Fruit fly (Drosophila melanogaster) whole organism, embryonic: Measurements from ENCODE around the gene CG13138.

Source experiments
- Abd-B ChIP-seq: fragments of 200-800 bp; sonication (Bioruptor generic); optimal IDR thresholded peaks from 2 replicates; lab custom pipeline; 2018; ENCODE audit warnings: missing biosample characterization, mild to moderate bottlenecking, missing genetic modification characterization, moderate library complexity
- CG10267 ChIP-seq: fragments of 200-800 bp; sonication (Bioruptor generic); optimal IDR thresholded peaks from 2 replicates; lab custom pipeline; 2018; ENCODE audit warnings: missing biosample characterization, mild to moderate bottlenecking, missing genetic modification characterization, moderate library complexity
- CG10543 ChIP-seq: fragments of 200-800 bp; sonication (Bioruptor generic); optimal IDR thresholded peaks from 3 replicates; lab custom pipeline; 2017; ENCODE audit warnings: missing biosample characterization, mild to moderate bottlenecking, missing genetic modification characterization, moderate library complexity
- CG11093 ChIP-seq: fragments of 200-800 bp; sonication (Bioruptor generic); IDR thresholded peaks from 3 replicates; pipeline ENCODE4 v1.3.6; 2022; ENCODE audit warnings: missing biosample characterization, missing genetic modification characterization
- CG12155 ChIP-seq: fragments of 200-800 bp; sonication (Bioruptor generic); optimal IDR thresholded peaks from 3 replicates; lab custom pipeline; 2016; ENCODE audit warnings: missing biosample characterization, missing genetic modification characterization
- CG12299 ChIP-seq: fragments of 200-800 bp; sonication (Bioruptor generic); optimal IDR thresholded peaks from 2 replicates; lab custom pipeline; 2018; ENCODE audit warnings: missing biosample characterization, mild to moderate bottlenecking, missing genetic modification characterization
- CG12744 ChIP-seq: fragments of 200-800 bp; sonication (Bioruptor generic); optimal IDR thresholded peaks from 2 replicates; lab custom pipeline; 2016; ENCODE audit warnings: missing biosample characterization, missing genetic modification characterization
- CG14441 ChIP-seq: fragments of 200-800 bp; sonication (Bioruptor generic); IDR thresholded peaks from 2 replicates; pipeline ENCODE4 v1.3.6; 2022; ENCODE audit warnings: missing biosample characterization, missing genetic modification characterization
- CG14860 ChIP-seq: fragments of 200-800 bp; sonication (Bioruptor generic); IDR thresholded peaks from 3 replicates; pipeline ENCODE4 v1.3.6; 2022; ENCODE audit warnings: missing biosample characterization, missing genetic modification characterization; ENCODE audit not compliant: partially characterized antibody
- CG16779 ChIP-seq: fragments of 200-800 bp; sonication (Bioruptor generic); IDR thresholded peaks from 2 replicates; pipeline ENCODE4 v1.3.6; 2022; ENCODE audit warnings: missing biosample characterization, missing genetic modification characterization
- CG18476 ChIP-seq: fragments of 200-800 bp; sonication (Bioruptor generic); optimal IDR thresholded peaks from 2 replicates; lab custom pipeline; 2016; ENCODE audit warnings: missing biosample characterization, mild to moderate bottlenecking, missing genetic modification characterization
- CG30020 ChIP-seq: fragments of 200-800 bp; optimal IDR thresholded peaks from 2 replicates; lab custom pipeline; 2019; ENCODE audit warnings: missing biosample characterization, mild to moderate bottlenecking, missing genetic modification characterization, moderate library complexity
- CG31365 ChIP-seq: fragments of 200-800 bp; sonication (Bioruptor generic); optimal IDR thresholded peaks from 2 replicates; lab custom pipeline; 2018; ENCODE audit warnings: missing biosample characterization, mild to moderate bottlenecking, missing genetic modification characterization
- CG31388 ChIP-seq: fragments of 200-800 bp; sonication (Bioruptor generic); optimal IDR thresholded peaks from 2 replicates; lab custom pipeline; 2016; ENCODE audit warnings: missing biosample characterization, missing genetic modification characterization
- CG3163 ChIP-seq: fragments of 200-800 bp; sonication (Bioruptor generic); optimal IDR thresholded peaks from 3 replicates; lab custom pipeline; 2016; ENCODE audit warnings: missing biosample characterization, missing genetic modification characterization
- CG32772 ChIP-seq: fragments of 200-800 bp; sonication (Bioruptor generic); IDR thresholded peaks from 2 replicates; pipeline ENCODE4 v1.3.6; 2022; ENCODE audit warnings: missing biosample characterization, missing genetic modification characterization
- CG5953 ChIP-seq: fragments of 200-800 bp; sonication (Bioruptor generic); IDR thresholded peaks from 2 replicates; pipeline ENCODE4 v1.3.6; 2022; ENCODE audit warnings: missing biosample characterization, missing genetic modification characterization
- CG6791 ChIP-seq: fragments of 200-800 bp; sonication (Bioruptor generic); IDR thresholded peaks from 3 replicates; pipeline ENCODE4 v1.3.6; 2022; ENCODE audit warnings: missing biosample characterization, missing genetic modification characterization; ENCODE audit not compliant: partially characterized antibody
- CG7372 ChIP-seq: fragments of 200-800 bp; sonication (Bioruptor generic); IDR thresholded peaks from 2 replicates; pipeline ENCODE4 v1.3.6; 2022; ENCODE audit warnings: missing biosample characterization, missing genetic modification characterization
- CG7745 ChIP-seq: fragments of 200-800 bp; sonication (Bioruptor generic); optimal IDR thresholded peaks from 2 replicates; lab custom pipeline; 2018; ENCODE audit warnings: missing biosample characterization, mild to moderate bottlenecking, missing genetic modification characterization, moderate library complexity
- CG9817 ChIP-seq: fragments of 200-800 bp; sonication (Bioruptor generic); optimal IDR thresholded peaks from 2 replicates; lab custom pipeline; 2018; ENCODE audit warnings: missing biosample characterization, mild to moderate bottlenecking, missing genetic modification characterization, moderate library complexity
- Chrac-16 ChIP-seq: fragments of 200-800 bp; sonication (Bioruptor generic); optimal IDR thresholded peaks from 3 replicates; lab custom pipeline; 2016; ENCODE audit warnings: missing biosample characterization, missing genetic modification characterization
- CoRest ChIP-seq: fragments of 200-800 bp; sonication (Bioruptor generic); optimal IDR thresholded peaks from 3 replicates; lab custom pipeline; 2018; ENCODE audit warnings: missing biosample characterization, mild to moderate bottlenecking, missing genetic modification characterization, moderate library complexity
- D19B ChIP-seq: fragments of 200-800 bp; sonication (Bioruptor generic); optimal IDR thresholded peaks from 2 replicates; lab custom pipeline; 2017; ENCODE audit warnings: missing biosample characterization, mild to moderate bottlenecking, missing genetic modification characterization
- Dad ChIP-seq: fragments of 200-800 bp; sonication (Bioruptor generic); optimal IDR thresholded peaks from 3 replicates; lab custom pipeline; 2016; ENCODE audit warnings: missing biosample characterization, missing genetic modification characterization
- Dref ChIP-seq: fragments of 200-800 bp; sonication (Bioruptor generic); IDR thresholded peaks from 2 replicates; pipeline ENCODE4 v1.3.6; 2022; ENCODE audit warnings: missing biosample characterization, missing genetic modification characterization
- Drgx ChIP-seq: fragments of 200-800 bp; sonication (Bioruptor generic); IDR thresholded peaks from 2 replicates; pipeline ENCODE4 v1.3.6; 2022; ENCODE audit warnings: missing biosample characterization, missing genetic modification characterization
- E2f1 ChIP-seq: fragments of 200-800 bp; sonication (Bioruptor generic); IDR thresholded peaks from 2 replicates; pipeline ENCODE4 v1.3.6; 2022; ENCODE audit warnings: missing biosample characterization, missing genetic modification characterization
- Kr ChIP-seq: fragments of 200-800 bp; sonication (Bioruptor generic); optimal IDR thresholded peaks from 2 replicates; lab custom pipeline; 2017; ENCODE audit warnings: missing biosample characterization, mild to moderate bottlenecking, missing genetic modification characterization
- Lim3 ChIP-seq: fragments of 200-800 bp; sonication (Bioruptor generic); IDR thresholded peaks from 2 replicates; pipeline ENCODE4 v1.3.6; 2022; ENCODE audit warnings: missing biosample characterization, missing genetic modification characterization
- Opbp ChIP-seq: fragments of 200-800 bp; sonication (Bioruptor generic); IDR thresholded peaks from 3 replicates; pipeline ENCODE4 v1.3.6; 2022; ENCODE audit warnings: missing biosample characterization, missing genetic modification characterization; ENCODE audit not compliant: partially characterized antibody
- Sin3A ChIP-seq: fragments of >200 bp; optimal IDR thresholded peaks from 2 replicates; lab custom pipeline; 2018
- Ssrp ChIP-seq: fragments of 200-800 bp; sonication (Bioruptor generic); optimal IDR thresholded peaks from 2 replicates; lab custom pipeline; 2018; ENCODE audit warnings: missing biosample characterization, mild to moderate bottlenecking, missing genetic modification characterization, moderate library complexity
- ac ChIP-seq: fragments of 200-800 bp; sonication (Bioruptor generic); optimal IDR thresholded peaks from 3 replicates; lab custom pipeline; 2017; ENCODE audit warnings: missing biosample characterization, mild to moderate bottlenecking, missing genetic modification characterization
- al ChIP-seq: fragments of 200-800 bp; sonication (Bioruptor generic); IDR thresholded peaks from 2 replicates; pipeline ENCODE4 v1.3.6; 2022; ENCODE audit warnings: missing biosample characterization, missing genetic modification characterization
- bbx ChIP-seq: fragments of 200-800 bp; sonication (Bioruptor generic); IDR thresholded peaks from 2 replicates; pipeline ENCODE4 v1.3.6; 2022; ENCODE audit warnings: missing biosample characterization, missing genetic modification characterization; ENCODE audit not compliant: partially characterized antibody
- caup ChIP-seq: fragments of 200-800 bp; sonication (Bioruptor generic); optimal IDR thresholded peaks from 3 replicates; lab custom pipeline; 2017; ENCODE audit warnings: missing biosample characterization, mild to moderate bottlenecking, missing genetic modification characterization, moderate library complexity; ENCODE audit not compliant: severe bottlenecking
- croc ChIP-seq: fragments of 200-800 bp; sonication (Bioruptor generic); conservative IDR thresholded peaks from 3 replicates; pipeline ENCODE4 v1.3.6; 2022; ENCODE audit warnings: missing biosample characterization, missing genetic modification characterization
- eve ChIP-seq, 2 experiments: fragments of >200 bp; optimal IDR thresholded peaks; 2 replicates each; lab custom pipeline; 2017; ENCODE audit warnings: missing biosample characterization in 2 of 2, missing genetic modification characterization in 2 of 2
- fd64A ChIP-seq: fragments of 200-800 bp; sonication (Bioruptor generic); optimal IDR thresholded peaks from 3 replicates; lab custom pipeline; 2018; ENCODE audit warnings: missing biosample characterization, mild to moderate bottlenecking, missing genetic modification characterization
- gcm ChIP-seq: fragments of 200-800 bp; sonication (Bioruptor generic); optimal IDR thresholded peaks from 2 replicates; lab custom pipeline; 2019; ENCODE audit warnings: missing biosample characterization, mild to moderate bottlenecking, missing genetic modification characterization, moderate library complexity
- gcm2 ChIP-seq: fragments of 200-800 bp; sonication (Bioruptor generic); optimal IDR thresholded peaks from 2 replicates; lab custom pipeline; 2016; ENCODE audit warnings: missing biosample characterization, missing genetic modification characterization
- ham ChIP-seq: fragments of 200-800 bp; sonication (Bioruptor generic); IDR thresholded peaks from 2 replicates; pipeline ENCODE4 v1.3.6; 2022; ENCODE audit warnings: missing biosample characterization, missing genetic modification characterization
- hth ChIP-seq: fragments of >200 bp; optimal IDR thresholded peaks from 2 replicates; lab custom pipeline; 2017; ENCODE audit warnings: inconsistent platforms
- otp ChIP-seq: fragments of 200-800 bp; sonication (Bioruptor generic); IDR thresholded peaks from 3 replicates; pipeline ENCODE4, ENCODE4 v1.3.6; 2022; ENCODE audit warnings: missing biosample characterization, missing genetic modification characterization
- p53 ChIP-seq: fragments of 200-800 bp; sonication (Bioruptor generic); optimal IDR thresholded peaks from 2 replicates; lab custom pipeline; 2016; ENCODE audit warnings: missing biosample characterization, missing genetic modification characterization
- pum ChIP-seq: fragments of 200-800 bp; sonication (Bioruptor generic); optimal IDR thresholded peaks from 2 replicates; lab custom pipeline; 2016; ENCODE audit warnings: missing biosample characterization, missing genetic modification characterization
- sens ChIP-seq: fragments of 200-800 bp; sonication (Bioruptor generic); peaks from one replicate; lab custom pipeline; 2016; ENCODE audit warnings: missing biosample characterization, missing genetic modification characterization
- slbo ChIP-seq: fragments of 200-800 bp; sonication (Bioruptor generic); IDR thresholded peaks from 2 replicates; pipeline ENCODE4 v1.3.6; 2022; ENCODE audit warnings: missing biosample characterization, missing genetic modification characterization
- sug ChIP-seq: fragments of 200-800 bp; optimal IDR thresholded peaks from 2 replicates; lab custom pipeline; 2019; ENCODE audit warnings: missing biosample characterization, mild to moderate bottlenecking, missing genetic modification characterization, moderate library complexity
- vnd ChIP-seq: fragments of 200-800 bp; sonication (Bioruptor generic); IDR thresholded peaks from 3 replicates; pipeline ENCODE4 v1.3.6; 2022; ENCODE audit warnings: missing biosample characterization, missing genetic modification characterization; ENCODE audit not compliant: partially characterized antibody

Gene CG13138

DNA sequence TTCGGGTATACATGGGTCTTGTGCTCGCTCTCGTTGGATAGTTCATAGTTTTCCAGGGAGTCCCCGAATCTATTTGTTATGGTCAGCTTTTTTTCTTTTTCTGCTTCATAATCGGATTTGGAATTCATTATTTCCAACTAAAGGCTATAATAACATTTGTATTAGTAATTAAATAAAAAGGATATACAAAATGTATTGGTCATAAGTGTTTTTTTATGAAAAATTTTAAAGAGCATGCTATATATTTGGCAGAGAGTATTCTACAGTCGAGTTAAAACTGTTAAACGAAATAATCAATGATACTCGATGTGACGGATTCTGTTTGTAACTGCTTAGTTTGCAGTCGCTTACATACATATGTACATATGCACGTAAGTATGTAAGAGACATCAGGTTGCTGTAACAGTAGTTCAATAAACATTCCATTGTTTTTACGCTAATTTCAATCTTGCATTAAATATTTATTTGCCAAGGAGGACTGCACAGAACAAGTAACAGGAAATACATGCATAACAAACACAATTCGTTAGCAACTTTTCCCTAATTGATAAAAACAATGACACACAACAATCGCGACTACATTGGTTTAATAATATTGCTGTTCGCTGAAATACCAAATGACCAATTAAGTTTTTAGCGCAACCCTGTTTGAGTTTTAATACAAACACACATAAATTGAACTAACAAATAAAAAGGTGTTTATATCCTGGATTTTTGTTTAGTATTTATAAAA lies 2.6 kb downstream of the CG13138 start (continued):
- TF ChIP-seq caup (GFP tag; lab: Kevin White, UChicago), result no peak
- TF ChIP-seq gcm2 (GFP tag; lab: Kevin White, UChicago), result no peak
- TF ChIP-seq CG12744 (GFP tag; lab: Kevin White, UChicago), result no peak
- no peak for TF ChIP-seq CG5953
- TF ChIP-seq eve (GFP tag; optimal IDR thresholded peaks at IDR 0.05; lab: Kevin White, UChicago), result peak in 1 of 2 experiments; percentile 41
- TF ChIP-seq al (GFP tag; lab: Robert Waterston, UW), result no peak
- TF ChIP-seq CG9817 (tag; lab: Kevin White, UChicago), result no peak
- no peak for TF ChIP-seq sens (GFP tag; lab: Kevin White, UChicago)
- TF ChIP-seq CoRest (tag; lab: Kevin White, UChicago), result no peak
- TF ChIP-seq CG14860, result no peak; the same call in 2 of the 3 replicates
- no peak for TF ChIP-seq CG7372 (GFP tag; lab: Robert Waterston, UW)
- no peak for TF ChIP-seq CG7745 (tag; lab: Kevin White, UChicago)
- TF ChIP-seq D19B (GFP tag; lab: Kevin White, UChicago), result peak; percentile 40
- TF ChIP-seq CG3163, result no peak
- TF ChIP-seq ham (GFP tag; lab: Robert Waterston, UW), result no peak
- TF ChIP-seq CG10267, result no peak
- no peak for TF ChIP-seq CG6791
- no peak for TF ChIP-seq CG14441
- no peak for TF ChIP-seq Opbp (GFP tag; lab: Robert Waterston, UW)
- TF ChIP-seq gcm (GFP tag; lab: Kevin White, UChicago), result no peak
- no peak for TF ChIP-seq vnd

DNA sequence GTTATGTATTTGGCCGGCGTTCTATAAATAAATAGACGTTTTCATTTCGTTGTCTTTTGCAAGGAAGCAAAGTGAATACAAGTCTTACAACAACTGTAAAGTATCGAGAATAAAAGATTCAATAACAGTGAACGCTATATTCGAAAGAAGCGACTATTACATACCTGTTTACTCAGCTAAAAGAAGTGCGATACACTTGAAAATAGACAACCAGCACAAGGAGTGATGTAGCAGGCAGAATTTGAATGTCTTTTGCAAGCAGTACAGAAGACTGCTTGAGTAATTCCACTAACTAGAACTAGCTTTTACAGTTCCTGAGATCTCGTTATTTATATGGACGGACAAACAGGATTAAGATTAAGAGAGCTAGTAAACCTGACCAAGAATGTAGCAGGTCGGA lies 3.5 kb downstream of the CG13138 start:
- TF ChIP-seq Dad (GFP tag; lab: Kevin White, UChicago) (no peak), fd64A (GFP tag; lab: Kevin White, UChicago) (no peak), E2f1 (GFP tag; lab: Robert Waterston, UW) (no peak), hth (lab: Kevin White, UChicago) (no peak), CG32772 (GFP tag; lab: Robert Waterston, UW) (no peak), bbx (peak; percentile 54), sug (tag; lab: Kevin White, UChicago) (peak; percentile 42), Chrac-16 (GFP tag; lab: Kevin White, UChicago) (no peak), CG12744 (GFP tag; lab: Kevin White, UChicago) (no peak), CG31388 (GFP tag; lab: Kevin White, UChicago) (no peak), CG12155 (GFP tag; lab: Kevin White, UChicago) (peak; percentile 91), CG6791 (peak; percentile 92), CG11093 (GFP tag; lab: Robert Waterston, UW) (no peak), Kr (GFP tag; lab: Kevin White, UChicago) (no peak), CG16779 (GFP tag; lab: Robert Waterston, UW) (no peak), otp (GFP tag; lab: Robert Waterston, UW) (no peak), Dref (GFP tag; lab: Robert Waterston, UW) (peak; percentile 37; the same call in 1 of the 2 replicates), p53 (GFP tag; lab: Kevin White, UChicago) (no peak), CG18476 (no peak), CG30020 (tag; lab: Kevin White, UChicago) (peak; percentile 65), Sin3A (lab: Kevin White, UChicago) (no peak), croc (no peak), Ssrp (tag; lab: Kevin White, UChicago) (no peak), Drgx (no peak), Abd-B (no peak), Lim3 (no peak), CG31365 (peak; percentile 98), slbo (GFP tag; lab: Robert Waterston, UW) (no peak), pum (GFP tag; lab: Kevin White, UChicago) (no peak), ac (GFP tag; lab: Kevin White, UChicago) (no peak), CG12299 (tag; lab: Kevin White, UChicago) (no peak), CG10543 (GFP tag; lab: Kevin White, UChicago) (no peak)
